Worm (Caenorhabditis elegans) whole organism, late embryonic: ENCODE data around the gene C45B11.2.

ENCODE experiments used
- C08G9.2 ChIP-seq: sonication (generic microtip); optimal IDR thresholded peaks from 2 replicates; lab custom pipeline; 2016; ENCODE audit warnings: mild to moderate bottlenecking, missing genetic modification characterization, moderate library complexity, missing compliant biosample characterization
- C38D4.7 ChIP-seq: fragments of 200-800 bp; sonication (Bioruptor generic); optimal IDR thresholded peaks from 2 replicates; lab custom pipeline; 2018; ENCODE audit warnings: mild to moderate bottlenecking, missing genetic modification characterization, moderate library complexity, missing compliant biosample characterization
- F13H6.1 ChIP-seq: sonication (generic microtip); optimal IDR thresholded peaks from 2 replicates; lab custom pipeline; 2016; ENCODE audit warnings: missing genetic modification characterization, missing compliant biosample characterization
- K02D7.2 ChIP-seq: sonication (generic microtip); optimal IDR thresholded peaks from 2 replicates; lab custom pipeline; 2017; ENCODE audit warnings: mild to moderate bottlenecking, missing genetic modification characterization, missing compliant biosample characterization
- K09A11.1 ChIP-seq: sonication (generic microtip); optimal IDR thresholded peaks from 2 replicates; lab custom pipeline; 2017; ENCODE audit warnings: antibody characterized with exemption, mild to moderate bottlenecking, missing genetic modification characterization, missing compliant biosample characterization; ENCODE audit not compliant: insufficient read depth
- Y22D7AL.16 ChIP-seq: sonication (generic microtip); optimal IDR thresholded peaks from 2 replicates; lab custom pipeline; 2016; ENCODE audit warnings: missing genetic modification characterization, missing compliant biosample characterization
- ahr-1 ChIP-seq: sonication (generic microtip); optimal IDR thresholded peaks from 2 replicates; lab custom pipeline; 2016; ENCODE audit warnings: missing genetic modification characterization, missing compliant biosample characterization
- ama-1 ChIP-seq: fragments of 150-350 bp; optimal IDR thresholded peaks from 2 replicates; lab custom pipeline; 2014
- ceh-19 ChIP-seq: fragments of 200-800 bp; sonication (Bioruptor generic); optimal IDR thresholded peaks from 2 replicates; lab custom pipeline; 2018; ENCODE audit warnings: mild to moderate bottlenecking, missing genetic modification characterization, missing compliant biosample characterization
- ceh-2 ChIP-seq: sonication (generic microtip); optimal IDR thresholded peaks from 2 replicates; lab custom pipeline; 2016; ENCODE audit warnings: missing genotype, missing genetic modification characterization, missing compliant biosample characterization
- ceh-22 ChIP-seq: sonication (generic microtip); optimal IDR thresholded peaks from 2 replicates; lab custom pipeline; 2017; ENCODE audit warnings: missing biosample characterization, missing genetic modification characterization
- ceh-24 ChIP-seq: sonication (generic microtip); optimal IDR thresholded peaks from 2 replicates; lab custom pipeline; 2016; ENCODE audit warnings: mild to moderate bottlenecking, missing genetic modification characterization, missing compliant biosample characterization
- ceh-34 ChIP-seq: sonication (generic microtip); optimal IDR thresholded peaks from 2 replicates; lab custom pipeline; 2016; ENCODE audit warnings: mild to moderate bottlenecking, missing genetic modification characterization, missing compliant biosample characterization
- ceh-48 ChIP-seq: sonication (generic microtip); optimal IDR thresholded peaks from 2 replicates; lab custom pipeline; 2016; ENCODE audit warnings: missing genetic modification characterization, inconsistent platforms, missing compliant biosample characterization
- ceh-9 ChIP-seq: sonication (generic microtip); optimal IDR thresholded peaks from 2 replicates; lab custom pipeline; 2016; ENCODE audit warnings: mild to moderate bottlenecking, missing genetic modification characterization, inconsistent platforms, missing compliant biosample characterization
- che-1 ChIP-seq: sonication (generic microtip); optimal IDR thresholded peaks from 2 replicates; lab custom pipeline; 2016; ENCODE audit warnings: mild to moderate bottlenecking, missing genetic modification characterization, missing compliant biosample characterization
- dmd-4 ChIP-seq: sonication (generic microtip); optimal IDR thresholded peaks from 2 replicates; lab custom pipeline; 2016; ENCODE audit warnings: borderline replicate concordance, missing genetic modification characterization, missing compliant biosample characterization
- dve-1 ChIP-seq: sonication (generic microtip); optimal IDR thresholded peaks from 2 replicates; lab custom pipeline; 2017; ENCODE audit warnings: antibody characterized with exemption, mild to moderate bottlenecking, missing genetic modification characterization, missing compliant biosample characterization
- elt-2 ChIP-seq: sonication (generic microtip); optimal IDR thresholded peaks from 2 replicates; lab custom pipeline; 2016; ENCODE audit warnings: missing genetic modification reagents, missing genetic modification characterization, missing compliant biosample characterization
- elt-4 ChIP-seq: sonication (generic microtip); optimal IDR thresholded peaks from 2 replicates; lab custom pipeline; 2016; ENCODE audit warnings: missing genetic modification characterization, missing compliant biosample characterization
- eyg-1 ChIP-seq: sonication (generic microtip); optimal IDR thresholded peaks from 2 replicates; lab custom pipeline; 2016; ENCODE audit warnings: missing genotype, missing genetic modification characterization, missing compliant biosample characterization
- fax-1 ChIP-seq: sonication (generic microtip); optimal IDR thresholded peaks from 2 replicates; lab custom pipeline; 2016; ENCODE audit warnings: missing genotype, missing genetic modification characterization, missing compliant biosample characterization
- gmeb-2 ChIP-seq: sonication (generic microtip); optimal IDR thresholded peaks from 2 replicates; lab custom pipeline; 2016; ENCODE audit warnings: missing genetic modification characterization, inconsistent platforms, missing compliant biosample characterization
- hlh-13 ChIP-seq: fragments of 200-800 bp; sonication (Bioruptor generic); optimal IDR thresholded peaks from 2 replicates; lab custom pipeline; 2018; ENCODE audit warnings: mild to moderate bottlenecking, missing genetic modification characterization, missing compliant biosample characterization
- hlh-30 ChIP-seq: sonication (generic microtip); optimal IDR thresholded peaks from 2 replicates; lab custom pipeline; 2017; ENCODE audit warnings: antibody characterized with exemption, missing genetic modification characterization, missing compliant biosample characterization; ENCODE audit not compliant: insufficient read depth
- hlh-6 ChIP-seq: sonication (generic microtip); optimal IDR thresholded peaks from 2 replicates; lab custom pipeline; 2016; ENCODE audit warnings: missing genotype, missing genetic modification characterization, missing compliant biosample characterization
- hlh-8 ChIP-seq: sonication (generic microtip); optimal IDR thresholded peaks from 2 replicates; lab custom pipeline; 2016; ENCODE audit warnings: missing genotype, missing genetic modification characterization, missing compliant biosample characterization
- lim-6 ChIP-seq: sonication (generic microtip); optimal IDR thresholded peaks from 2 replicates; lab custom pipeline; 2016; ENCODE audit warnings: missing genetic modification characterization, missing compliant biosample characterization
- nhr-11 ChIP-seq: fragments of 150-350 bp; optimal IDR thresholded peaks from 2 replicates; lab custom pipeline; 2014; ENCODE audit warnings: missing biosample characterization, missing genetic modification characterization
- npax-4 ChIP-seq: sonication (generic microtip); optimal IDR thresholded peaks from 2 replicates; lab custom pipeline; 2016; ENCODE audit warnings: missing genetic modification characterization, missing compliant biosample characterization
- odd-2 ChIP-seq: sonication (generic microtip); optimal IDR thresholded peaks from 2 replicates; lab custom pipeline; 2017; ENCODE audit warnings: antibody characterized with exemption, mild to moderate bottlenecking, missing genetic modification characterization, missing compliant biosample characterization
- pat-9 ChIP-seq: fragments of 200-800 bp; sonication (Bioruptor generic); optimal IDR thresholded peaks from 2 replicates; lab custom pipeline; 2018; ENCODE audit warnings: mild to moderate bottlenecking, missing genetic modification characterization, moderate library complexity, missing compliant biosample characterization
- pha-2 ChIP-seq: sonication (generic microtip); optimal IDR thresholded peaks from 2 replicates; lab custom pipeline; 2017; ENCODE audit warnings: mild to moderate bottlenecking, missing genetic modification characterization, missing compliant biosample characterization
- pqm-1 ChIP-seq: sonication (generic microtip); optimal IDR thresholded peaks from 2 replicates; lab custom pipeline; 2016; ENCODE audit warnings: missing genetic modification characterization, missing compliant biosample characterization
- pros-1 ChIP-seq: fragments of 150-350 bp; optimal IDR thresholded peaks from 2 replicates; lab custom pipeline; 2014; ENCODE audit warnings: missing biosample characterization, missing genetic modification reagents, missing genetic modification characterization
- ref-2 ChIP-seq: sonication (generic microtip); optimal IDR thresholded peaks from 2 replicates; lab custom pipeline; 2016; ENCODE audit warnings: missing genetic modification characterization, missing compliant biosample characterization
- tbx-7 ChIP-seq: sonication (generic microtip); optimal IDR thresholded peaks from 2 replicates; lab custom pipeline; 2016; ENCODE audit warnings: missing genotype, missing genetic modification characterization, missing compliant biosample characterization
- ttx-3 ChIP-seq: sonication (generic microtip); optimal IDR thresholded peaks from 2 replicates; lab custom pipeline; 2016; ENCODE audit warnings: missing genetic modification reagents, missing genetic modification characterization, missing compliant biosample characterization
- unc-3 ChIP-seq, 2 experiments: fragments of 200-800 bp in 1 of 2; sonication (Bioruptor generic) in 1 of 2; sonication (generic microtip) in 1 of 2; conservative IDR thresholded peaks in 1 of 2; optimal IDR thresholded peaks in 1 of 2; 2 replicates each; pipeline versions ENCODE4 v1.3.6 to Lab custom; 2016 to 2022; ENCODE audit warnings: missing compliant biosample characterization in 2 of 2, missing genetic modification characterization in 2 of 2, missing genetic modification reagents in 1 of 2
- unc-42 ChIP-seq: sonication (generic microtip); optimal IDR thresholded peaks from 2 replicates; lab custom pipeline; 2016; ENCODE audit warnings: missing genotype, missing genetic modification characterization, missing compliant biosample characterization
- unc-86 ChIP-seq: sonication (generic microtip); optimal IDR thresholded peaks from 2 replicates; lab custom pipeline; 2016; ENCODE audit warnings: missing genetic modification characterization, missing compliant biosample characterization
- ztf-16 ChIP-seq: sonication (generic microtip); optimal IDR thresholded peaks from 2 replicates; lab custom pipeline; 2017; ENCODE audit warnings: missing genetic modification characterization, missing compliant biosample characterization

C45B11.2 gene

ce11 chrV:11007651-11008050 is 34.9 kb upstream of the C45B11.2 start:
- no peak for TF ChIP-seq eyg-1 (tag; lab: Kevin White, UChicago)
- TF ChIP-seq ahr-1 (tag; lab: Kevin White, UChicago), result no peak
- TF ChIP-seq hlh-6 (tag; lab: Kevin White, UChicago), result no peak
- no peak for TF ChIP-seq hlh-13 (GFP tag; lab: Kevin White, UChicago)
- TF ChIP-seq elt-2 (tag; lab: Kevin White, UChicago), result peak; percentile 54
- TF ChIP-seq unc-86 (tag; lab: Kevin White, UChicago), result no peak
- no peak for TF ChIP-seq che-1 (tag; lab: Kevin White, UChicago)

ce11 chrV:11009124-11009524 is 33.4 kb upstream of the C45B11.2 start:
- TF ChIP-seq elt-2 (tag; lab: Kevin White, UChicago) (peak; percentile 84), K02D7.2 (tag; lab: Kevin White, UChicago) (no peak)

- TF ChIP-seq pros-1 (tag; lab: Kevin White, UChicago), result no peak
Observed at ce11 chrV:11010768-11011167, 31.7 kb upstream of the C45B11.2 start.

ce11 chrV:11011807-11012206 is 30.7 kb upstream of the C45B11.2 start:
- TF ChIP-seq ceh-19 (GFP tag; lab: Kevin White, UChicago), result no peak
- no peak for TF ChIP-seq ceh-2 (tag; lab: Kevin White, UChicago)
- no peak for TF ChIP-seq tbx-7
- TF ChIP-seq unc-42 (tag; lab: Kevin White, UChicago), result no peak
- no peak for TF ChIP-seq pqm-1 (tag; lab: Kevin White, UChicago)
- no peak for TF ChIP-seq ahr-1 (tag; lab: Kevin White, UChicago)
- TF ChIP-seq ref-2, result no peak
- no peak for TF ChIP-seq gmeb-2 (tag; lab: Kevin White, UChicago)
- no peak for TF ChIP-seq ceh-22
- no peak for TF ChIP-seq K09A11.1 (tag; lab: Kevin White, UChicago)
- no peak for TF ChIP-seq unc-86 (tag; lab: Kevin White, UChicago)
- TF ChIP-seq npax-4, result no peak

- TF ChIP-seq ttx-3 (tag; lab: Kevin White, UChicago) (no peak), elt-4 (tag; lab: Kevin White, UChicago) (no peak), hlh-30 (tag; lab: Kevin White, UChicago) (no peak), pros-1 (tag; lab: Kevin White, UChicago) (no peak), hlh-6 (tag; lab: Kevin White, UChicago) (no peak), Y22D7AL.16 (tag; lab: Kevin White, UChicago) (no peak), odd-2 (tag; lab: Kevin White, UChicago) (no peak), nhr-11 (tag; lab: Kevin White, UChicago) (no peak), pqm-1 (tag; lab: Kevin White, UChicago) (no peak), C08G9.2 (tag; lab: Kevin White, UChicago) (no peak), lim-6 (tag; lab: Kevin White, UChicago) (no peak), unc-3 (GFP tag; conservative IDR thresholded peaks at IDR 0.05; lab: Robert Waterston, UW) (no peak), unc-3 (tag; optimal IDR thresholded peaks at IDR 0.05; lab: Kevin White, UChicago) (no peak), ceh-22 (no peak), ztf-16 (tag; lab: Kevin White, UChicago) (no peak), ceh-48 (tag; lab: Kevin White, UChicago) (no peak), F13H6.1 (tag; lab: Kevin White, UChicago) (no peak), ceh-24 (no peak)
Observed at ce11 chrV:11012419-11012818, 30.1 kb upstream of the C45B11.2 start, which contains the start of gene C13G3.1. TSS of gene C13G3.1 (minus strand) at chrV:11012465.

- TF ChIP-seq pat-9 (tag; lab: Kevin White, UChicago), result no peak
- no peak for TF ChIP-seq ceh-24
- no peak for TF ChIP-seq ama-1
- no peak for TF ChIP-seq C38D4.7 (GFP tag; lab: Kevin White, UChicago)
- TF ChIP-seq pha-2, result no peak
- TF ChIP-seq unc-42 (tag; lab: Kevin White, UChicago), result no peak
- no peak for TF ChIP-seq npax-4
- TF ChIP-seq ceh-9 (tag; lab: Kevin White, UChicago), result no peak
- no peak for TF ChIP-seq dmd-4 (tag; lab: Kevin White, UChicago)
- TF ChIP-seq hlh-13 (GFP tag; lab: Kevin White, UChicago), result no peak
- no peak for TF ChIP-seq ceh-19 (GFP tag; lab: Kevin White, UChicago)
- TF ChIP-seq ceh-34 (tag; lab: Kevin White, UChicago), result no peak
- TF ChIP-seq dve-1, result no peak
- no peak for TF ChIP-seq hlh-8 (tag; lab: Kevin White, UChicago)
- TF ChIP-seq F13H6.1 (tag; lab: Kevin White, UChicago), result no peak
- TF ChIP-seq nhr-11 (tag; lab: Kevin White, UChicago), result no peak
- TF ChIP-seq fax-1 (tag; lab: Kevin White, UChicago), result no peak
Observed at ce11 chrV:11013179-11013578, 29.3 kb upstream of the C45B11.2 start.
